Worm (Caenorhabditis elegans) whole organism, late embryonic: ENCODE measurements around the gene ser-2.

Experiments used
- ama-1 ChIP-seq: fragments of 150-350 bp; optimal IDR thresholded peaks from 2 replicates; lab custom pipeline; 2014
- ceh-14 ChIP-seq: sonication (generic microtip); optimal IDR thresholded peaks from 2 replicates; lab custom pipeline; 2016; ENCODE audit warnings: missing genotype, missing genetic modification characterization, missing compliant biosample characterization
- elt-4 ChIP-seq: sonication (generic microtip); optimal IDR thresholded peaks from 2 replicates; lab custom pipeline; 2016; ENCODE audit warnings: missing genetic modification characterization, missing compliant biosample characterization
- odd-2 ChIP-seq: sonication (generic microtip); optimal IDR thresholded peaks from 2 replicates; lab custom pipeline; 2017; ENCODE audit warnings: antibody characterized with exemption, mild to moderate bottlenecking, missing genetic modification characterization, missing compliant biosample characterization
- pat-9 ChIP-seq: fragments of 200-800 bp; sonication (Bioruptor generic); optimal IDR thresholded peaks from 2 replicates; lab custom pipeline; 2018; ENCODE audit warnings: mild to moderate bottlenecking, missing genetic modification characterization, moderate library complexity, missing compliant biosample characterization
- pros-1 ChIP-seq: fragments of 150-350 bp; optimal IDR thresholded peaks from 2 replicates; lab custom pipeline; 2014; ENCODE audit warnings: missing biosample characterization, missing genetic modification reagents, missing genetic modification characterization

DNA sequence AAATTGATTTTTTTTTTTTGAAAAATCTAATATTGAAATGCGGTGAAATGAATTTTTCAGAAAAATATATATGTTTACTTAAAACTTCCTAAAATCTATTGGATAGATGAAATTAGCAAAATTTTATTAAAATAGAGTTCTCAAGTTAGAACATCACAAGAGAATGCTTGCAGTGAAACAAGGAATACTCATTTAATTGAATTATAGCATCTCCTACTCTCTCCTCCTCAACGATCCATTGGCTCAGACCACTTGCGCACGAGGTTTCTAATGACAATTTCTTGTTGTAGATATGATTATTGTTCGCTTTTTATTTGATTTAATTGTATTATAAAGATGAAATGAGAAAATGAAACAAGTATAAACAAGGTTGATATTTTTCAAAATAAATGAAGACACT, 19.0 kb upstream of the ser-2 start:
- no peak for TF ChIP-seq pros-1
- TF ChIP-seq pat-9 (tag; lab: Kevin White, UChicago), result no peak
- no peak for TF ChIP-seq elt-4 (tag; lab: Kevin White, UChicago)
- TF ChIP-seq odd-2 (tag; lab: Kevin White, UChicago), result no peak
- no peak for TF ChIP-seq ceh-14 (tag; lab: Kevin White, UChicago)
- no peak for TF ChIP-seq ama-1 (lab: Kevin White, UChicago)
